Worm (Caenorhabditis elegans) whole organism, early embryonic: ENCODE data around the gene T19D12.1.

Experiments
- B0310.2 ChIP-seq: sonication (generic microtip); optimal IDR thresholded peaks from 2 replicates; lab custom pipeline; 2016; ENCODE audit warnings: mild to moderate bottlenecking, missing genetic modification characterization, missing compliant biosample characterization
- F13C5.2 ChIP-seq: sonication (generic microtip); optimal IDR thresholded peaks from 2 replicates; lab custom pipeline; 2017; ENCODE audit warnings: mild to moderate bottlenecking, missing genetic modification characterization, inconsistent platforms, missing compliant biosample characterization
- aly-1 ChIP-seq: sonication (generic microtip); optimal IDR thresholded peaks from 2 replicates; lab custom pipeline; 2016; ENCODE audit warnings: missing genetic modification characterization, missing compliant biosample characterization
- ama-1 ChIP-seq: fragments of 150-350 bp; optimal IDR thresholded peaks from 2 replicates; lab custom pipeline; 2014
- ceh-13 ChIP-seq: fragments of 200-800 bp; sonication (Bioruptor generic); optimal IDR thresholded peaks from 2 replicates; lab custom pipeline; 2018; ENCODE audit warnings: mild to moderate bottlenecking, missing genetic modification characterization, missing compliant biosample characterization
- ets-7 ChIP-seq: sonication (generic microtip); optimal IDR thresholded peaks from 2 replicates; lab custom pipeline; 2016; ENCODE audit warnings: missing genotype, missing genetic modification characterization, missing compliant biosample characterization
- hmbx-1 ChIP-seq: sonication (generic microtip); optimal IDR thresholded peaks from 2 replicates; lab custom pipeline; 2016; ENCODE audit warnings: mild to moderate bottlenecking, missing genetic modification characterization, missing compliant biosample characterization
- hnd-1 ChIP-seq: sonication (generic microtip); optimal IDR thresholded peaks from 2 replicates; lab custom pipeline; 2016; ENCODE audit warnings: missing genetic modification characterization, missing compliant biosample characterization
- pes-1 ChIP-seq: fragments of 200-800 bp; sonication (Bioruptor generic); IDR thresholded peaks from 2 replicates; pipeline ENCODE4 v1.3.6; 2022; ENCODE audit warnings: missing genetic modification reagents, missing genetic modification characterization, missing compliant biosample characterization
- scrt-1 ChIP-seq: fragments of 200-800 bp; sonication (Bioruptor generic); IDR thresholded peaks from 2 replicates; pipeline ENCODE4 v1.3.6; 2022; ENCODE audit warnings: missing genetic modification characterization, missing compliant biosample characterization
- sea-1 ChIP-seq: fragments of 200-800 bp; sonication (Bioruptor generic); conservative IDR thresholded peaks from 2 replicates; pipeline ENCODE4 v1.3.6; 2022; ENCODE audit warnings: missing genetic modification characterization, missing compliant biosample characterization
- tbx-37 ChIP-seq: fragments of 200-800 bp; sonication (Bioruptor generic); conservative IDR thresholded peaks from 2 replicates; pipeline ENCODE4 v1.3.6; 2022; ENCODE audit warnings: missing genetic modification reagents, missing genetic modification characterization, missing compliant biosample characterization
- tra-4 ChIP-seq: sonication (generic microtip); optimal IDR thresholded peaks from 2 replicates; lab custom pipeline; 2017; ENCODE audit warnings: missing genetic modification characterization, missing compliant biosample characterization

- TF ChIP-seq pes-1 (GFP tag; lab: Robert Waterston, UW), result no peak
- no peak for TF ChIP-seq ceh-13
- TF ChIP-seq B0310.2, result no peak
- no peak for TF ChIP-seq sea-1 (GFP tag; lab: Robert Waterston, UW)
- no peak for TF ChIP-seq tra-4 (tag; lab: Kevin White, UChicago)
- TF ChIP-seq ama-1 (lab: Kevin White, UChicago), result no peak
- no peak for TF ChIP-seq scrt-1 (GFP tag; lab: Robert Waterston, UW)
- TF ChIP-seq aly-1, result no peak
- TF ChIP-seq hnd-1, result no peak
- no peak for TF ChIP-seq tbx-37 (GFP tag; lab: Robert Waterston, UW)
- no peak for TF ChIP-seq ets-7 (tag; lab: Kevin White, UChicago)
- TF ChIP-seq F13C5.2 (tag; lab: Kevin White, UChicago), result no peak
- TF ChIP-seq hmbx-1 (tag; lab: Kevin White, UChicago), result no peak
Observed at ce11 chrII:6651719-6652118, 15.0 kb upstream of the T19D12.1 start, which contains the start of gene sra-26.
